Fruit fly (Drosophila melanogaster): ENCODE measurements around the gene C3G.

C3G gene

dm6 chrX:6804485-6805295 lies 1.3 kb upstream of the C3G start (continued):
- TF ChIP-seq crc (GFP tag; optimal IDR thresholded peaks at IDR 0.05), result peak; percentile 29
- TF ChIP-seq Hmr (GFP tag; optimal IDR thresholded peaks at IDR 0.05), result no peak
- TF ChIP-seq H2.0 (GFP tag; IDR thresholded peaks at IDR 0.05), result peak; percentile 87
- peak; percentile 29 for TF ChIP-seq NC2α (GFP tag; optimal IDR thresholded peaks at IDR 0.05)
- peak; percentile 87 for TF ChIP-seq az2 (GFP tag; optimal IDR thresholded peaks at IDR 0.05)
- TF ChIP-seq CG34224 (GFP tag; IDR thresholded peaks at IDR 0.05; ENCODE audit: partially characterized antibody), result no peak
- TF ChIP-seq CG11560 (tag; IDR thresholded peaks at IDR 0.05), result peak; percentile 72
- TF ChIP-seq Lhr (GFP tag; optimal IDR thresholded peaks at IDR 0.05), result peak; percentile 47
- TF ChIP-seq HmgD (GFP tag; optimal IDR thresholded peaks at IDR 0.05), result no peak
- TF ChIP-seq CG8765 (GFP tag; IDR thresholded peaks at IDR 0.05), result peak; percentile 82
- no peak for TF ChIP-seq br (optimal IDR thresholded peaks at IDR 0.05)
- no peak for TF ChIP-seq CG10565 (GFP tag; optimal IDR thresholded peaks at IDR 0.05)
- peak; percentile 41 for TF ChIP-seq Ets97D (GFP tag; optimal IDR thresholded peaks at IDR 0.05)
- TF ChIP-seq CG18599 (GFP tag; optimal IDR thresholded peaks at IDR 0.05), result peak; percentile 91
- TF ChIP-seq CG7556 (GFP tag; optimal IDR thresholded peaks at IDR 0.05), result peak; percentile 69
- peak; percentile 76 for TF ChIP-seq NfI (GFP tag; optimal IDR thresholded peaks at IDR 0.05)
- TF ChIP-seq ase (GFP tag; IDR thresholded peaks at IDR 0.05), result peak; percentile 82
- TF ChIP-seq unc-4 (GFP tag; IDR thresholded peaks at IDR 0.05; ENCODE audit: partially characterized antibody), result no peak
- peak; percentile 40 for TF ChIP-seq TFAM (GFP tag; optimal IDR thresholded peaks at IDR 0.05)
- TF ChIP-seq CG8478 (optimal IDR thresholded peaks at IDR 0.05), result peak; percentile 7
- peak; percentile 12 for TF ChIP-seq Elba2 (GFP tag; optimal IDR thresholded peaks at IDR 0.05)
- peak; percentile 94 for TF ChIP-seq zfh1 (GFP tag; IDR thresholded peaks at IDR 0.05)
- peak; percentile 40 for TF ChIP-seq NK7.1 (GFP tag; optimal IDR thresholded peaks at IDR 0.05)
- peak; percentile 64 for TF ChIP-seq Mes4 (GFP tag; optimal IDR thresholded peaks at IDR 0.05)
- TF ChIP-seq CG4617 (GFP tag; optimal IDR thresholded peaks at IDR 0.05; ENCODE audit: borderline replicate concordance), result peak; percentile 50
- TF ChIP-seq CG18011 (GFP tag; optimal IDR thresholded peaks at IDR 0.05), result peak; percentile 20
- no peak for TF ChIP-seq zen2 (GFP tag; IDR thresholded peaks at IDR 0.05; ENCODE audit: partially characterized antibody)
- no peak for TF ChIP-seq mirr (GFP tag; optimal IDR thresholded peaks at IDR 0.05)
- peak; percentile 69 for TF ChIP-seq Mad (GFP tag; optimal IDR thresholded peaks at IDR 0.05)
- TF ChIP-seq fd102C (GFP tag; optimal IDR thresholded peaks at IDR 0.05), result peak; percentile 51
- TF ChIP-seq CG4404 (GFP tag; IDR thresholded peaks at IDR 0.05), result peak; percentile 77
- TF ChIP-seq stc (GFP tag; IDR thresholded peaks at IDR 0.05), result peak; percentile 91
- TF ChIP-seq CG7357 (GFP tag; IDR thresholded peaks at IDR 0.05), result peak; percentile 64; the same call in 1 of the 3 replicates
- peak; percentile 42; the same call in 1 of the 2 replicates for TF ChIP-seq dan (GFP tag; IDR thresholded peaks at IDR 0.05)
- TF ChIP-seq CG12659 (GFP tag; optimal IDR thresholded peaks at IDR 0.05), result peak; percentile 74
- TF ChIP-seq Chrac-16 (GFP tag; optimal IDR thresholded peaks at IDR 0.05), result peak; percentile 77
- TF ChIP-seq Fer1 (GFP tag; optimal IDR thresholded peaks at IDR 0.05), result peak; percentile 65
- no peak for TF ChIP-seq Eip74EF (GFP tag; optimal IDR thresholded peaks at IDR 0.05)
- peak; percentile 58 for TF ChIP-seq CG9817 (tag; optimal IDR thresholded peaks at IDR 0.05)
- no peak for TF ChIP-seq sna (GFP tag; IDR thresholded peaks at IDR 0.05; ENCODE audit: partially characterized antibody)
- peak; percentile 53 for TF ChIP-seq Six4 (GFP tag; optimal IDR thresholded peaks at IDR 0.05)
- TF ChIP-seq zf30C (GFP tag; optimal IDR thresholded peaks at IDR 0.05), result no peak
- TF ChIP-seq CG11093 (GFP tag; IDR thresholded peaks at IDR 0.05), result peak; percentile 80; the same call in 2 of the 3 replicates
- TF ChIP-seq ac (GFP tag; optimal IDR thresholded peaks at IDR 0.05), result peak; percentile 30
- TF ChIP-seq CG6689 (GFP tag; IDR thresholded peaks at IDR 0.05), result peak; percentile 90
- no peak for TF ChIP-seq CG2116 (GFP tag; optimal IDR thresholded peaks at IDR 0.05)
- no peak for TF ChIP-seq CG17912 (GFP tag; optimal IDR thresholded peaks at IDR 0.05)
- peak; percentile 53 for TF ChIP-seq slp2 (GFP tag; optimal IDR thresholded peaks at IDR 0.05)
- no peak for TF ChIP-seq gfzf (GFP tag; optimal IDR thresholded peaks at IDR 0.05)

All from whole organism, embryonic.